Fruit fly (Drosophila melanogaster) whole organism, embryonic: ENCODE measurements around the gene CG1640.

Experiments
- Awh ChIP-seq: fragments of 200-800 bp; sonication (Bioruptor generic); IDR thresholded peaks from 2 replicates; pipeline ENCODE4, ENCODE4 v1.3.6; 2022; ENCODE audit warnings: missing biosample characterization, missing genetic modification characterization
- CG10209 ChIP-seq: fragments of 200-800 bp; sonication (Bioruptor generic); optimal IDR thresholded peaks from 3 replicates; lab custom pipeline; 2017; ENCODE audit warnings: missing biosample characterization, mild to moderate bottlenecking, missing genetic modification characterization, missing genetic modification reagents
- CG11093 ChIP-seq: fragments of 200-800 bp; sonication (Bioruptor generic); IDR thresholded peaks from 3 replicates; pipeline ENCODE4 v1.3.6; 2022; ENCODE audit warnings: missing biosample characterization, missing genetic modification characterization
- CG11456 ChIP-seq: fragments of 200-800 bp; sonication (Bioruptor generic); IDR thresholded peaks from 3 replicates; pipeline ENCODE4 v1.3.6; 2022; ENCODE audit warnings: missing biosample characterization, missing genetic modification characterization
- CG11695 ChIP-seq: fragments of 200-800 bp; sonication (Bioruptor generic); IDR thresholded peaks from 3 replicates; pipeline ENCODE4 v1.3.6; 2022; ENCODE audit warnings: missing biosample characterization, missing genetic modification characterization
- CG11696 ChIP-seq: fragments of 200-800 bp; sonication (Bioruptor generic); IDR thresholded peaks from 2 replicates; pipeline ENCODE4 v1.3.6; 2022; ENCODE audit warnings: missing biosample characterization, missing genetic modification characterization
- CG12155 ChIP-seq: fragments of 200-800 bp; sonication (Bioruptor generic); optimal IDR thresholded peaks from 3 replicates; lab custom pipeline; 2016; ENCODE audit warnings: missing biosample characterization, missing genetic modification characterization
- CG12219 ChIP-seq: fragments of 200-800 bp; sonication (Bioruptor generic); optimal IDR thresholded peaks from 3 replicates; lab custom pipeline; 2018; ENCODE audit warnings: missing biosample characterization, mild to moderate bottlenecking, missing genetic modification characterization
- CG1233 ChIP-seq: fragments of 200-800 bp; sonication (Bioruptor generic); optimal IDR thresholded peaks from 4 replicates; lab custom pipeline; 2018; ENCODE audit warnings: missing biosample characterization, mild to moderate bottlenecking, missing genetic modification characterization
- CG13424 ChIP-seq: fragments of 200-800 bp; sonication (Bioruptor generic); optimal IDR thresholded peaks from 2 replicates; lab custom pipeline; 2019; ENCODE audit warnings: missing biosample characterization, mild to moderate bottlenecking, missing genetic modification characterization, moderate library complexity
- CG14441 ChIP-seq: fragments of 200-800 bp; sonication (Bioruptor generic); IDR thresholded peaks from 2 replicates; pipeline ENCODE4 v1.3.6; 2022; ENCODE audit warnings: missing biosample characterization, missing genetic modification characterization
- CG1647 ChIP-seq: fragments of 200-800 bp; sonication (Bioruptor generic); optimal IDR thresholded peaks from 3 replicates; lab custom pipeline; 2016; ENCODE audit warnings: missing biosample characterization, missing genetic modification characterization
- CG17361 ChIP-seq: fragments of 200-800 bp; sonication (Bioruptor generic); IDR thresholded peaks from 3 replicates; pipeline ENCODE4 v1.3.6; 2022; ENCODE audit warnings: missing biosample characterization, missing genetic modification characterization
- CG32772 ChIP-seq: fragments of 200-800 bp; sonication (Bioruptor generic); IDR thresholded peaks from 2 replicates; pipeline ENCODE4 v1.3.6; 2022; ENCODE audit warnings: missing biosample characterization, missing genetic modification characterization
- CG33213 ChIP-seq: fragments of 200-800 bp; sonication (Bioruptor generic); optimal IDR thresholded peaks from 3 replicates; lab custom pipeline; 2016; ENCODE audit warnings: missing biosample characterization, missing genetic modification characterization
- CG4328 ChIP-seq: fragments of 200-800 bp; sonication (Bioruptor generic); optimal IDR thresholded peaks from 3 replicates; lab custom pipeline; 2017; ENCODE audit warnings: missing biosample characterization, missing genetic modification reagents, missing genetic modification characterization
- CG4424 ChIP-seq: fragments of 200-800 bp; sonication (Bioruptor generic); optimal IDR thresholded peaks from 3 replicates; lab custom pipeline; 2016; ENCODE audit warnings: missing biosample characterization, missing genetic modification characterization
- CG5180 ChIP-seq: fragments of 200-800 bp; sonication (Bioruptor generic); optimal IDR thresholded peaks from 3 replicates; lab custom pipeline; 2017; ENCODE audit warnings: missing biosample characterization, missing genetic modification characterization, mild to moderate bottlenecking, moderate library complexity, missing genetic modification reagents
- CG6689 ChIP-seq: fragments of 200-800 bp; sonication (Bioruptor generic); IDR thresholded peaks from 2 replicates; pipeline ENCODE4 v1.3.6; 2022; ENCODE audit warnings: missing biosample characterization, missing genetic modification characterization
- CG7357 ChIP-seq: fragments of 200-800 bp; sonication (Bioruptor generic); IDR thresholded peaks from 3 replicates; pipeline ENCODE4 v1.3.6; 2022; ENCODE audit warnings: missing biosample characterization, missing genetic modification characterization
- CG8359 ChIP-seq: fragments of 200-800 bp; sonication (Bioruptor generic); optimal IDR thresholded peaks from 2 replicates; lab custom pipeline; 2017; ENCODE audit warnings: missing biosample characterization, mild to moderate bottlenecking, missing genetic modification characterization, borderline replicate concordance
- CG9609 ChIP-seq: fragments of 200-800 bp; sonication (Bioruptor generic); optimal IDR thresholded peaks from 3 replicates; lab custom pipeline; 2016; ENCODE audit warnings: missing biosample characterization, missing genetic modification characterization
- CG9876 ChIP-seq: fragments of 200-800 bp; sonication (Bioruptor generic); optimal IDR thresholded peaks from 2 replicates; lab custom pipeline; 2016; ENCODE audit warnings: missing biosample characterization, missing genetic modification characterization
- CHES-1-like ChIP-seq: fragments of 200-800 bp; sonication (Bioruptor generic); optimal IDR thresholded peaks from 2 replicates; lab custom pipeline; 2016; ENCODE audit warnings: missing biosample characterization, missing genetic modification characterization
- CrebB ChIP-seq: fragments of 200-800 bp; sonication (Bioruptor generic); optimal IDR thresholded peaks from 3 replicates; lab custom pipeline; 2018; ENCODE audit warnings: missing biosample characterization, mild to moderate bottlenecking, missing genetic modification characterization
- ERR ChIP-seq: fragments of 200-800 bp; sonication (Bioruptor generic); optimal IDR thresholded peaks from 2 replicates; lab custom pipeline; 2016; ENCODE audit warnings: missing biosample characterization, missing genetic modification characterization
- Ets97D ChIP-seq: fragments of 200-800 bp; sonication (Bioruptor generic); optimal IDR thresholded peaks from 3 replicates; lab custom pipeline; 2016; ENCODE audit warnings: missing biosample characterization, missing genetic modification characterization
- HHEX ChIP-seq: fragments of 200-800 bp; sonication (Bioruptor generic); optimal IDR thresholded peaks from 3 replicates; lab custom pipeline; 2017; ENCODE audit warnings: missing biosample characterization, mild to moderate bottlenecking, missing genetic modification characterization, missing genetic modification reagents
- Hr78 ChIP-seq, 2 experiments: fragments of 200-800 bp in 1 of 2; fragments of >200 bp in 1 of 2; sonication (Bioruptor generic) in 1 of 2; optimal IDR thresholded peaks; 2 replicates each; lab custom pipeline; 2017 to 2019; ENCODE audit warnings: missing biosample characterization in 2 of 2, missing genetic modification characterization in 2 of 2, mild to moderate bottlenecking in 1 of 2, moderate library complexity in 1 of 2
- Kr ChIP-seq: fragments of 200-800 bp; sonication (Bioruptor generic); optimal IDR thresholded peaks from 2 replicates; lab custom pipeline; 2017; ENCODE audit warnings: missing biosample characterization, mild to moderate bottlenecking, missing genetic modification characterization
- Lim3 ChIP-seq: fragments of 200-800 bp; sonication (Bioruptor generic); IDR thresholded peaks from 2 replicates; pipeline ENCODE4 v1.3.6; 2022; ENCODE audit warnings: missing biosample characterization, missing genetic modification characterization
- NC2β ChIP-seq: fragments of 200-800 bp; sonication (Bioruptor generic); optimal IDR thresholded peaks from 2 replicates; lab custom pipeline; 2016; ENCODE audit warnings: missing biosample characterization, missing genetic modification characterization
- Neu2 ChIP-seq: fragments of 200-800 bp; sonication (Bioruptor generic); optimal IDR thresholded peaks from 3 replicates; lab custom pipeline; 2016; ENCODE audit warnings: missing biosample characterization, missing genetic modification characterization, borderline replicate concordance
- YL-1 ChIP-seq: fragments of 200-800 bp; sonication (Bioruptor generic); optimal IDR thresholded peaks from 3 replicates; lab custom pipeline; 2017; ENCODE audit warnings: missing biosample characterization, mild to moderate bottlenecking, missing genetic modification characterization
- bowl ChIP-seq: fragments of 200-800 bp; sonication (Bioruptor generic); IDR thresholded peaks from 2 replicates; pipeline ENCODE4 v1.3.6; 2022; ENCODE audit warnings: missing biosample characterization, missing genetic modification characterization
- corto ChIP-seq: fragments of 200-800 bp; sonication (Bioruptor generic); optimal IDR thresholded peaks from 2 replicates; lab custom pipeline; 2016; ENCODE audit warnings: missing biosample characterization, mild to moderate bottlenecking, missing genetic modification characterization, moderate library complexity
- crol ChIP-seq: fragments of 200-800 bp; sonication (Bioruptor generic); IDR thresholded peaks from 2 replicates; pipeline ENCODE4 v1.3.6; 2022; ENCODE audit warnings: missing biosample characterization, missing genetic modification characterization
- dpn ChIP-seq, 2 experiments: fragments of 200-800 bp; sonication (Bioruptor generic); optimal IDR thresholded peaks; 3 replicates each; lab custom pipeline; 2016; ENCODE audit warnings: missing biosample characterization in 2 of 2, missing genetic modification characterization in 2 of 2
- ewg ChIP-seq: fragments of 200-800 bp; sonication (Bioruptor generic); optimal IDR thresholded peaks from 3 replicates; lab custom pipeline; 2017; ENCODE audit warnings: mild to moderate bottlenecking, missing biosample characterization, missing genetic modification reagents, missing genetic modification characterization
- grau ChIP-seq: fragments of 200-800 bp; optimal IDR thresholded peaks from 3 replicates; lab custom pipeline; 2019; ENCODE audit warnings: missing biosample characterization, mild to moderate bottlenecking, missing genetic modification characterization, moderate library complexity
- hbn ChIP-seq: fragments of 200-800 bp; sonication (Bioruptor generic); IDR thresholded peaks from 2 replicates; pipeline ENCODE4 v1.3.6; 2022; ENCODE audit warnings: missing biosample characterization, missing genetic modification characterization; ENCODE audit not compliant: partially characterized antibody
- ind ChIP-seq: fragments of 200-800 bp; sonication (Bioruptor generic); optimal IDR thresholded peaks from 3 replicates; lab custom pipeline; 2016; ENCODE audit warnings: missing biosample characterization, missing genetic modification characterization
- inv ChIP-seq: fragments of 200-800 bp; sonication (Bioruptor generic); IDR thresholded peaks from 2 replicates; pipeline ENCODE4 v1.3.6; 2022; ENCODE audit warnings: missing biosample characterization, missing genetic modification characterization; ENCODE audit not compliant: partially characterized antibody
- lbe ChIP-seq: fragments of 200-800 bp; sonication (Bioruptor generic); optimal IDR thresholded peaks from 2 replicates; lab custom pipeline; 2016; ENCODE audit warnings: missing biosample characterization, mild to moderate bottlenecking, missing genetic modification characterization
- onecut ChIP-seq: fragments of 200-800 bp; sonication (Bioruptor generic); IDR thresholded peaks from 2 replicates; pipeline ENCODE4 v1.3.6; 2022; ENCODE audit warnings: missing biosample characterization, missing genetic modification characterization
- ranshi ChIP-seq: fragments of 200-800 bp; sonication (Bioruptor generic); IDR thresholded peaks from 2 replicates; pipeline ENCODE4 v1.3.6; 2022; ENCODE audit warnings: missing biosample characterization, missing genetic modification characterization
- sima ChIP-seq: fragments of 200-800 bp; sonication (Bioruptor generic); optimal IDR thresholded peaks from 2 replicates; lab custom pipeline; 2016; ENCODE audit warnings: missing biosample characterization, missing genetic modification characterization
- slp2 ChIP-seq: fragments of 200-800 bp; sonication (Bioruptor generic); optimal IDR thresholded peaks from 2 replicates; lab custom pipeline; 2016; ENCODE audit warnings: missing biosample characterization, missing genetic modification characterization
- sug ChIP-seq: fragments of 200-800 bp; optimal IDR thresholded peaks from 2 replicates; lab custom pipeline; 2019; ENCODE audit warnings: missing biosample characterization, mild to moderate bottlenecking, missing genetic modification characterization, moderate library complexity
- tio ChIP-seq: fragments of 200-800 bp; sonication (Bioruptor generic); optimal IDR thresholded peaks from 2 replicates; lab custom pipeline; 2017; ENCODE audit warnings: missing biosample characterization, missing genetic modification characterization, inconsistent platforms
- trh ChIP-seq: fragments of 200-800 bp; sonication (Bioruptor generic); optimal IDR thresholded peaks from 2 replicates; lab custom pipeline; 2016; ENCODE audit warnings: missing biosample characterization, missing genetic modification characterization
- wdn ChIP-seq: fragments of 200-800 bp; sonication (Bioruptor generic); IDR thresholded peaks from 2 replicates; pipeline ENCODE4 v1.3.6; 2022; ENCODE audit warnings: missing biosample characterization, missing genetic modification characterization

Gene CG1640

DNA sequence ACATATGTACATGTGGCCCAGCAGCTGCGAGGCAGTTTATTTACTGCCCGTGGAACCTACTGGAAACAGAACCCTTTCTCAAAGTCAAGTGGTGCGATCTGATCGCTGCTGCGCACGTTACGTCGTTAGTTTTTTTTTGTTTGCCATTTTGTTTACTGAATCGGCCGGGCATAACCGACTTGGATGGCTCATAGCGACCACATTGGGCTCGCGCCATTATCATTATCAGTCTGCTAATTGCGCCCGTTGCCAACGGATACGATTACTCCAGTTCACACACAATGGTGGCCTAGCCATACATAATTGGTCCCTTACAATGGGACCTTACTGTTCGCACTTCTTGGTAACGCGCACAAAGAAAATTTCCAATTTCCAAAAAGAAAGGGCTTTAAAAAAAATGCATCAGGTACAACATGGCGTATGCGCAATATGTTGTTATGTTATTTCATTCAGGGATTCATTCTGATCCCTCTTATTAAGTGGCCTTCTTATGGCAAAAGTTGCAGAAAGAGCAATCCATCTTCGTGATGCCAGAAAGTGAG is 37.6 kb upstream of the CG1640 start (continued):
- TF ChIP-seq crol (GFP tag; lab: Robert Waterston, UW) = no peak
- no peak for TF ChIP-seq slp2 (GFP tag; lab: Kevin White, UChicago)
- no peak for TF ChIP-seq hbn (GFP tag; lab: Robert Waterston, UW)
- TF ChIP-seq CG10209 = no peak
- TF ChIP-seq CG11093 (GFP tag; lab: Robert Waterston, UW) = no peak
- no peak for TF ChIP-seq CG4424 (GFP tag; lab: Kevin White, UChicago)
- TF ChIP-seq sima (GFP tag; lab: Kevin White, UChicago) = no peak
- TF ChIP-seq HHEX (GFP tag; lab: Kevin White, UChicago) = no peak
- no peak for TF ChIP-seq CG11695 (GFP tag; lab: Robert Waterston, UW)
- no peak for TF ChIP-seq bowl
- TF ChIP-seq sug (tag; lab: Kevin White, UChicago) = peak; percentile 58
- no peak for TF ChIP-seq Ets97D (GFP tag; lab: Kevin White, UChicago)
- no peak for TF ChIP-seq wdn (GFP tag; lab: Robert Waterston, UW)
- no peak for TF ChIP-seq CG12219 (GFP tag; lab: Kevin White, UChicago)
- no peak for TF ChIP-seq CG13424 (tag; lab: Kevin White, UChicago)
- peak; percentile 5 for TF ChIP-seq CG12155 (GFP tag; lab: Kevin White, UChicago)
- no peak for TF ChIP-seq lbe (GFP tag; lab: Kevin White, UChicago)
- peak; percentile 28 for TF ChIP-seq CG9609 (GFP tag; lab: Kevin White, UChicago)
- TF ChIP-seq inv (GFP tag; lab: Robert Waterston, UW) = no peak
- no peak for TF ChIP-seq Neu2
- no peak for TF ChIP-seq CG8359 (GFP tag; lab: Kevin White, UChicago)
- no peak for TF ChIP-seq CG17361 (GFP tag; lab: Robert Waterston, UW)
- TF ChIP-seq CG33213 = no peak
- no peak for TF ChIP-seq CG5180
- TF ChIP-seq CG14441 (GFP tag; lab: Robert Waterston, UW) = no peak
- TF ChIP-seq YL-1 = no peak
- TF ChIP-seq CG1647 (GFP tag; lab: Kevin White, UChicago) = peak; percentile 17
- no peak for TF ChIP-seq Awh
- TF ChIP-seq corto (GFP tag; lab: Kevin White, UChicago) = no peak
- no peak for TF ChIP-seq Lim3 (GFP tag; lab: Robert Waterston, UW)
- TF ChIP-seq ewg (GFP tag; lab: Kevin White, UChicago) = no peak
- TF ChIP-seq ind (GFP tag; lab: Kevin White, UChicago) = peak; percentile 33
- no peak for TF ChIP-seq CG7357 (GFP tag; lab: Robert Waterston, UW)
- TF ChIP-seq CG4328 = no peak
- TF ChIP-seq onecut (GFP tag; lab: Robert Waterston, UW) = no peak
- no peak for TF ChIP-seq NC2β (GFP tag; lab: Kevin White, UChicago)
- TF ChIP-seq ERR (GFP tag; lab: Kevin White, UChicago) = peak; percentile 46
- TF ChIP-seq CrebB (tag; lab: Kevin White, UChicago) = no peak
- TF ChIP-seq Kr (GFP tag; lab: Kevin White, UChicago) = no peak
- TF ChIP-seq grau (tag; lab: Kevin White, UChicago) = peak; percentile 46
- peak; percentile 12 for TF ChIP-seq tio (GFP tag; lab: Kevin White, UChicago)
- TF ChIP-seq CG1233 (GFP tag; lab: Kevin White, UChicago) = no peak
- no peak for TF ChIP-seq CG32772 (GFP tag; lab: Robert Waterston, UW)
- peak; percentile 7 for TF ChIP-seq CHES-1-like (GFP tag; lab: Kevin White, UChicago)
- no peak for TF ChIP-seq trh (GFP tag; lab: Kevin White, UChicago)
- no peak for TF ChIP-seq CG6689 (GFP tag; lab: Robert Waterston, UW)
- no peak for TF ChIP-seq CG11696 (GFP tag; lab: Robert Waterston, UW)
- peak; percentile 17 to 22 for TF ChIP-seq dpn (GFP tag; optimal IDR thresholded peaks at IDR 0.05; lab: Kevin White, UChicago)
- no peak for TF ChIP-seq CG9876 (GFP tag; lab: Kevin White, UChicago)
- TF ChIP-seq Hr78 (GFP tag; optimal IDR thresholded peaks at IDR 0.05; lab: Kevin White, UChicago) = no peak
- no peak for TF ChIP-seq ranshi (GFP tag; lab: Robert Waterston, UW)
- no peak for TF ChIP-seq CG11456 (GFP tag; lab: Robert Waterston, UW)
